Fruit fly (Drosophila melanogaster): Measurements from ENCODE around the gene SPE.
A peak's percentile ranks its signal among the peaks of the same experiment; 100 is the strongest.

The SPE gene

DNA sequence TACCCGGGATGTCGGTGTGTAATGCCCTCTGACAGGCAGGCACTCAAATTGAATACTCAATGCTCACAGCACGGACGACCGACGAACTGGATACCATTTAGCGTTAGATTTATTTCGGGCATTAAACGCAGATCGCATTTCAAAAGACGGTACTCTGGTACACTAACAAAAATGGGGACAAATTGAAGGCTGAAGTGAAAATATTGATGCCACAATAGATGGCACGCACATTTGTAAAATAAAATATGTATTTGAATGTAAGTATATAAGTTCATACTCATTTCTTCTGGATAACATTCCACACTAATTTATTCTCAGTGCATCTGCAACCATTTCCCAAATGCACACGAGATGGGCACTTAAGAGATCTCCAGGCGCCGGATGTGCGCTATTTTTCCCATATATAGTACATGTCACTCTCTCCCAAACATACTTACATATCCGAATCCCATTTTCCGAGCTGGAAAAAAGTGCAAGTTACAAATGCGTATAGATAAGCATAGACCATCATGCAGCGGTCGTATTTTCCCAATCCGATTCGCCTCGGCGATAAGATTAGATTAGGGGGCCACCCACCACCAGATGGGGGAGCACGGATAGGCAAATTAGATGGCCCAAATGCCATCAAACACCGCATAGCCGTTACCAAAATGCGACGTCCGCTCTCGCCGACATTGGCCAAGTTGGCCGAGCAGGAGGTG lies 23.6 kb downstream of the SPE start, which contains the start of gene CG10301 (continued):
- peak; percentile 13 for TF ChIP-seq mam (GFP tag; optimal IDR thresholded peaks at IDR 0.05)
- no peak for TF ChIP-seq ro (GFP tag; IDR thresholded peaks at IDR 0.05)
- peak; percentile 10 for TF ChIP-seq Side (GFP tag; optimal IDR thresholded peaks at IDR 0.05)
- peak; percentile 67 for TF ChIP-seq Blimp-1 (GFP tag; optimal IDR thresholded peaks at IDR 0.05)
- TF ChIP-seq CG12391 (tag; optimal IDR thresholded peaks at IDR 0.05), result peak; percentile 72
- TF ChIP-seq Max (GFP tag; optimal IDR thresholded peaks at IDR 0.05), result peak; percentile 20
- TF ChIP-seq gt (GFP tag; IDR thresholded peaks at IDR 0.05), result 0 out of 2 replicates have a peak, but pooled peaks have one; percentile 31
- TF ChIP-seq CG18599 (GFP tag; optimal IDR thresholded peaks at IDR 0.05), result peak; percentile 32
- TF ChIP-seq unpg (GFP tag; optimal IDR thresholded peaks at IDR 0.05), result peak; percentile 61
- TF ChIP-seq CG1647 (GFP tag; optimal IDR thresholded peaks at IDR 0.05), result peak; percentile 25
- TF ChIP-seq H15 (GFP tag; IDR thresholded peaks at IDR 0.05), result peak; percentile 52; the same call in 1 of the 3 replicates
- peak; percentile 56 for TF ChIP-seq ewg (GFP tag; optimal IDR thresholded peaks at IDR 0.05)
- peak; percentile 41 for TF ChIP-seq CG15269 (tag; optimal IDR thresholded peaks at IDR 0.05)
- peak; percentile 26 for TF ChIP-seq CG16863 (GFP tag; optimal IDR thresholded peaks at IDR 0.05)
- no peak for TF ChIP-seq CG12104 (GFP tag; optimal IDR thresholded peaks at IDR 0.05)
- no peak for TF ChIP-seq CG9797 (GFP tag; optimal IDR thresholded peaks at IDR 0.05)
- peak; percentile 85 for TF ChIP-seq Xrp1 (GFP tag; IDR thresholded peaks at IDR 0.05)
- TF ChIP-seq Xbp1 (GFP tag; optimal IDR thresholded peaks at IDR 0.05), result peak; percentile 61
- TF ChIP-seq CG6813 (GFP tag; optimal IDR thresholded peaks at IDR 0.05), result peak; percentile 29
- peak; percentile 34 for TF ChIP-seq kah (GFP tag; optimal IDR thresholded peaks at IDR 0.05)
- TF ChIP-seq CG31441 (GFP tag; IDR thresholded peaks at IDR 0.05), result peak; percentile 65
- TF ChIP-seq lola (GFP tag; optimal IDR thresholded peaks at IDR 0.05), result peak in 1 of 3 experiments; percentile 81
- no peak for TF ChIP-seq CG13296 (GFP tag; optimal IDR thresholded peaks at IDR 0.05)
- peak; percentile 84 for TF ChIP-seq CG4404 (GFP tag; IDR thresholded peaks at IDR 0.05)
- TF ChIP-seq kay (GFP tag; optimal IDR thresholded peaks at IDR 0.05), result no peak
- TF ChIP-seq Six4 (GFP tag; optimal IDR thresholded peaks at IDR 0.05), result peak; percentile 73
- TF ChIP-seq Bteb2 (GFP tag; optimal IDR thresholded peaks at IDR 0.05), result no peak
- peak; percentile 63 for TF ChIP-seq CG17361 (GFP tag; IDR thresholded peaks at IDR 0.05)
- TF ChIP-seq Ets97D (GFP tag; optimal IDR thresholded peaks at IDR 0.05), result peak; percentile 21
- peak; percentile 35 for TF ChIP-seq CG17802 (tag; optimal IDR thresholded peaks at IDR 0.05)
- TF ChIP-seq CG17186 (GFP tag; optimal IDR thresholded peaks at IDR 0.05), result peak; percentile 26
- no peak for TF ChIP-seq caup (GFP tag; optimal IDR thresholded peaks at IDR 0.05; ENCODE audit: severe bottlenecking)
- TF ChIP-seq Hr39 (optimal IDR thresholded peaks at IDR 0.05), result no peak
- peak; percentile 89 for TF ChIP-seq CG15696 (tag; optimal IDR thresholded peaks at IDR 0.05)
- TF ChIP-seq Dad (GFP tag; optimal IDR thresholded peaks at IDR 0.05), result peak; percentile 27
- TF ChIP-seq CG11504 (tag; optimal IDR thresholded peaks at IDR 0.05), result peak; percentile 67
- TF ChIP-seq NK7.1 (GFP tag; optimal IDR thresholded peaks at IDR 0.05), result no peak
- TF ChIP-seq CG7556 (GFP tag; optimal IDR thresholded peaks at IDR 0.05), result peak; percentile 38
- no peak for TF ChIP-seq Trl (optimal IDR thresholded peaks at IDR 0.05)
- TF ChIP-seq Trl (GFP tag; optimal IDR thresholded peaks at IDR 0.05), result peak; percentile 12
- TF ChIP-seq CG2875 (GFP tag; optimal IDR thresholded peaks at IDR 0.05), result peak; percentile 44
- TF ChIP-seq CG1233 (GFP tag; optimal IDR thresholded peaks at IDR 0.05), result peak; percentile 56
- no peak for TF ChIP-seq CG8281 (tag; optimal IDR thresholded peaks at IDR 0.05)
- peak; percentile 56 for TF ChIP-seq ATbp (GFP tag; optimal IDR thresholded peaks at IDR 0.05)
- peak; percentile 48 for TF ChIP-seq peb (GFP tag; IDR thresholded peaks at IDR 0.05)
- TF ChIP-seq Dbx (GFP tag; IDR thresholded peaks at IDR 0.05), result no peak
- TF ChIP-seq az2 (GFP tag; optimal IDR thresholded peaks at IDR 0.05), result peak; percentile 64
- peak; percentile 8 for TF ChIP-seq Nf-YB (GFP tag; optimal IDR thresholded peaks at IDR 0.05)
- peak; percentile 52 for TF ChIP-seq esg (GFP tag; conservative IDR thresholded peaks at IDR 0.05)
